Fruit fly (Drosophila melanogaster) whole organism, embryonic: ENCODE data around the gene Pp2C1.

Experiments
- CG10274 ChIP-seq: fragments of 200-800 bp; sonication (Bioruptor generic); optimal IDR thresholded peaks from 3 replicates; lab custom pipeline; 2017; ENCODE audit warnings: missing biosample characterization, mild to moderate bottlenecking, missing genetic modification characterization
- CG10565 ChIP-seq: fragments of 200-800 bp; sonication (Bioruptor generic); optimal IDR thresholded peaks from 3 replicates; lab custom pipeline; 2016; ENCODE audit warnings: missing biosample characterization, mild to moderate bottlenecking, missing genetic modification characterization
- CG11560 ChIP-seq: fragments of 200-800 bp; sonication (Bioruptor generic); IDR thresholded peaks from 3 replicates; pipeline ENCODE4 v1.3.6; 2022; ENCODE audit warnings: missing biosample characterization, missing genetic modification characterization
- CG12299 ChIP-seq: fragments of 200-800 bp; sonication (Bioruptor generic); optimal IDR thresholded peaks from 2 replicates; lab custom pipeline; 2018; ENCODE audit warnings: missing biosample characterization, mild to moderate bottlenecking, missing genetic modification characterization
- CG12659 ChIP-seq: fragments of 200-800 bp; sonication (Bioruptor generic); optimal IDR thresholded peaks from 3 replicates; lab custom pipeline; 2017; ENCODE audit warnings: mild to moderate bottlenecking, missing biosample characterization, missing genetic modification reagents, missing genetic modification characterization
- CG15269 ChIP-seq: fragments of 200-800 bp; sonication (Bioruptor generic); optimal IDR thresholded peaks from 2 replicates; lab custom pipeline; 2018; ENCODE audit warnings: missing biosample characterization, mild to moderate bottlenecking, missing genetic modification characterization, moderate library complexity
- CG1529 ChIP-seq: fragments of 200-800 bp; sonication (Bioruptor generic); optimal IDR thresholded peaks from 3 replicates; lab custom pipeline; 2018; ENCODE audit warnings: missing biosample characterization, missing genetic modification characterization
- CG1603 ChIP-seq: fragments of 200-800 bp; sonication (Bioruptor generic); optimal IDR thresholded peaks from 2 replicates; lab custom pipeline; 2019; ENCODE audit warnings: missing biosample characterization, mild to moderate bottlenecking, missing genetic modification characterization, moderate library complexity
- CG2202 ChIP-seq: fragments of 200-800 bp; sonication (Bioruptor generic); optimal IDR thresholded peaks from 2 replicates; lab custom pipeline; 2018; ENCODE audit warnings: missing biosample characterization, mild to moderate bottlenecking, missing genetic modification characterization
- CG3847 ChIP-seq: fragments of 200-800 bp; sonication (Bioruptor generic); IDR thresholded peaks from 2 replicates; pipeline ENCODE4 v1.3.6; 2022; ENCODE audit warnings: missing biosample characterization, missing genetic modification characterization
- CG4360 ChIP-seq: fragments of 200-800 bp; sonication (Bioruptor generic); IDR thresholded peaks from 2 replicates; pipeline ENCODE4 v1.3.6; 2022; ENCODE audit warnings: missing biosample characterization, missing genetic modification characterization
- CG5245 ChIP-seq: fragments of 200-800 bp; sonication (Bioruptor generic); optimal IDR thresholded peaks from 3 replicates; lab custom pipeline; 2016; ENCODE audit warnings: missing biosample characterization, missing genetic modification characterization
- CG6654 ChIP-seq: fragments of 200-800 bp; sonication (Bioruptor generic); optimal IDR thresholded peaks from 2 replicates; lab custom pipeline; 2017; ENCODE audit warnings: missing biosample characterization, mild to moderate bottlenecking, missing genetic modification characterization
- CG6791 ChIP-seq: fragments of 200-800 bp; sonication (Bioruptor generic); IDR thresholded peaks from 3 replicates; pipeline ENCODE4 v1.3.6; 2022; ENCODE audit warnings: missing biosample characterization, missing genetic modification characterization; ENCODE audit not compliant: partially characterized antibody
- CG7271 ChIP-seq: fragments of 200-800 bp; sonication (Bioruptor generic); optimal IDR thresholded peaks from 2 replicates; lab custom pipeline; 2018; ENCODE audit warnings: missing biosample characterization, mild to moderate bottlenecking, missing genetic modification characterization, moderate library complexity
- CG8359 ChIP-seq: fragments of 200-800 bp; sonication (Bioruptor generic); optimal IDR thresholded peaks from 2 replicates; lab custom pipeline; 2017; ENCODE audit warnings: missing biosample characterization, mild to moderate bottlenecking, missing genetic modification characterization, borderline replicate concordance
- CG8944 ChIP-seq: fragments of 200-800 bp; sonication (Bioruptor generic); optimal IDR thresholded peaks from 3 replicates; lab custom pipeline; 2016; ENCODE audit warnings: missing biosample characterization, missing genetic modification characterization
- CG9437 ChIP-seq: fragments of 200-800 bp; sonication (Bioruptor generic); optimal IDR thresholded peaks from 2 replicates; lab custom pipeline; 2018; ENCODE audit warnings: missing biosample characterization, mild to moderate bottlenecking, missing genetic modification characterization
- CG9876 ChIP-seq: fragments of 200-800 bp; sonication (Bioruptor generic); optimal IDR thresholded peaks from 2 replicates; lab custom pipeline; 2016; ENCODE audit warnings: missing biosample characterization, missing genetic modification characterization
- CHES-1-like ChIP-seq: fragments of 200-800 bp; sonication (Bioruptor generic); optimal IDR thresholded peaks from 2 replicates; lab custom pipeline; 2016; ENCODE audit warnings: missing biosample characterization, missing genetic modification characterization
- D ChIP-seq, 2 experiments: fragments of 200-800 bp in 1 of 2; fragments of >200 bp in 1 of 2; sonication (Bioruptor generic) in 1 of 2; optimal IDR thresholded peaks; 2 replicates in 1 of 2; 3 replicates in 1 of 2; lab custom pipeline; 2017; ENCODE audit warnings: mild to moderate bottlenecking in 1 of 2, missing biosample characterization in 1 of 2, missing genetic modification characterization in 1 of 2, missing genetic modification reagents in 1 of 2
- Dip2 ChIP-seq: fragments of 200-800 bp; sonication (Bioruptor generic); IDR thresholded peaks from 2 replicates; pipeline ENCODE4 v1.3.6; 2022; ENCODE audit warnings: missing biosample characterization, missing genetic modification characterization
- Ets65A ChIP-seq: fragments of 200-800 bp; sonication (Bioruptor generic); peaks from one replicate; lab custom pipeline; 2016; ENCODE audit warnings: missing biosample characterization, missing genetic modification characterization
- Fer1 ChIP-seq: fragments of 200-800 bp; sonication (Bioruptor generic); optimal IDR thresholded peaks from 2 replicates; lab custom pipeline; 2017; ENCODE audit warnings: missing biosample characterization, mild to moderate bottlenecking, missing genetic modification characterization
- HLH4C ChIP-seq: fragments of 200-800 bp; sonication (Bioruptor generic); IDR thresholded peaks from 3 replicates; pipeline ENCODE4 v1.3.6; 2022; ENCODE audit warnings: missing biosample characterization, missing genetic modification characterization; ENCODE audit not compliant: partially characterized antibody
- HLH54F ChIP-seq: fragments of 200-800 bp; sonication (Bioruptor generic); optimal IDR thresholded peaks from 3 replicates; lab custom pipeline; 2016; ENCODE audit warnings: missing biosample characterization, missing genetic modification characterization
- HLHmδ ChIP-seq: fragments of 200-800 bp; sonication (Bioruptor generic); optimal IDR thresholded peaks from 2 replicates; lab custom pipeline; 2018; ENCODE audit warnings: missing biosample characterization, mild to moderate bottlenecking, missing genetic modification characterization, moderate library complexity
- Meics ChIP-seq: fragments of 200-800 bp; sonication (Bioruptor generic); optimal IDR thresholded peaks from 2 replicates; lab custom pipeline; 2017; ENCODE audit warnings: missing biosample characterization, mild to moderate bottlenecking, missing genetic modification characterization
- NfI ChIP-seq: fragments of 200-800 bp; sonication (Bioruptor generic); optimal IDR thresholded peaks from 3 replicates; lab custom pipeline; 2018; ENCODE audit warnings: missing biosample characterization, mild to moderate bottlenecking, missing genetic modification characterization, moderate library complexity
- Oaz ChIP-seq: fragments of 200-800 bp; sonication (Bioruptor generic); IDR thresholded peaks from 2 replicates; pipeline ENCODE4 v1.3.6; 2022; ENCODE audit warnings: missing biosample characterization, missing genetic modification characterization
- Ravus ChIP-seq: fragments of 200-800 bp; sonication (Bioruptor generic); IDR thresholded peaks from 2 replicates; pipeline ENCODE4 v1.3.6; 2022; ENCODE audit warnings: missing biosample characterization, missing genetic modification characterization
- Sin3A ChIP-seq: fragments of >200 bp; optimal IDR thresholded peaks from 2 replicates; lab custom pipeline; 2018
- Trl ChIP-seq, 3 experiments: fragments of >200 bp in 2 of 3; fragments of 200-800 bp in 1 of 3; sonication (Bioruptor generic) in 1 of 3; optimal IDR thresholded peaks; 2 replicates in 1 of 3; 3 replicates in 2 of 3; lab custom pipeline; 2016 to 2017; ENCODE audit warnings: missing biosample characterization in 1 of 3, missing genetic modification characterization in 1 of 3
- ato ChIP-seq: fragments of 200-800 bp; sonication (Bioruptor generic); IDR thresholded peaks from 2 replicates; pipeline ENCODE4 v1.3.6; 2022; ENCODE audit warnings: missing biosample characterization, missing genetic modification characterization; ENCODE audit not compliant: partially characterized antibody
- cas ChIP-seq: fragments of 200-800 bp; sonication (Bioruptor generic); IDR thresholded peaks from 2 replicates; pipeline ENCODE4 v1.3.6; 2022; ENCODE audit warnings: missing biosample characterization, missing genetic modification characterization
- esg ChIP-seq: fragments of 200-800 bp; sonication (Bioruptor generic); conservative IDR thresholded peaks from 2 replicates; pipeline ENCODE4 v1.3.6; 2022; ENCODE audit warnings: missing biosample characterization, missing genetic modification characterization
- eyg ChIP-seq: fragments of 200-800 bp; sonication (Bioruptor generic); optimal IDR thresholded peaks from 3 replicates; lab custom pipeline; 2016; ENCODE audit warnings: missing biosample characterization, missing genetic modification characterization
- fd102C ChIP-seq: fragments of 200-800 bp; sonication (Bioruptor generic); optimal IDR thresholded peaks from 2 replicates; lab custom pipeline; 2018; ENCODE audit warnings: missing biosample characterization, mild to moderate bottlenecking, missing genetic modification characterization, moderate library complexity
- fd3F ChIP-seq: fragments of 200-800 bp; sonication (Bioruptor generic); optimal IDR thresholded peaks from 2 replicates; lab custom pipeline; 2018; ENCODE audit warnings: missing biosample characterization, mild to moderate bottlenecking, missing genetic modification characterization, moderate library complexity
- fu2 ChIP-seq: fragments of 200-800 bp; sonication (Bioruptor generic); optimal IDR thresholded peaks from 2 replicates; lab custom pipeline; 2016; ENCODE audit warnings: missing biosample characterization, missing genetic modification characterization
- gsb ChIP-seq: fragments of 200-800 bp; sonication (Bioruptor generic); IDR thresholded peaks from 2 replicates; pipeline ENCODE4 v1.3.6; 2022; ENCODE audit warnings: missing biosample characterization, missing genetic modification characterization
- jumu ChIP-seq: fragments of 200-800 bp; sonication (Bioruptor generic); optimal IDR thresholded peaks from 3 replicates; lab custom pipeline; 2016; ENCODE audit warnings: missing biosample characterization, missing genetic modification characterization
- ken ChIP-seq: fragments of 200-800 bp; sonication (Bioruptor generic); IDR thresholded peaks from 3 replicates; pipeline ENCODE4 v1.3.6; 2022; ENCODE audit warnings: missing biosample characterization, missing genetic modification characterization
- lola ChIP-seq, 3 experiments: fragments of >200 bp in 2 of 3; fragments of 200-800 bp in 1 of 3; sonication (Bioruptor generic) in 1 of 3; optimal IDR thresholded peaks; 2 replicates each; lab custom pipeline; 2017 to 2019; ENCODE audit warnings: missing biosample characterization in 3 of 3, missing genetic modification characterization in 3 of 3, mild to moderate bottlenecking in 1 of 3, moderate library complexity in 1 of 3
- oc ChIP-seq: fragments of 200-800 bp; sonication (Bioruptor generic); optimal IDR thresholded peaks from 2 replicates; lab custom pipeline; 2018; ENCODE audit warnings: missing biosample characterization, mild to moderate bottlenecking, missing genetic modification characterization, moderate library complexity
- repo ChIP-seq: fragments of 200-800 bp; sonication (Bioruptor generic); optimal IDR thresholded peaks from 2 replicates; lab custom pipeline; 2016; ENCODE audit warnings: missing biosample characterization, missing genetic modification characterization
- sisA ChIP-seq: fragments of 200-800 bp; sonication (Bioruptor generic); IDR thresholded peaks from 2 replicates; pipeline ENCODE4 v1.3.6; 2022; ENCODE audit warnings: missing biosample characterization, missing genetic modification characterization
- stwl ChIP-seq: fragments of 200-800 bp; sonication (Bioruptor generic); optimal IDR thresholded peaks from 3 replicates; lab custom pipeline; 2018; ENCODE audit warnings: missing biosample characterization, mild to moderate bottlenecking, missing genetic modification characterization, moderate library complexity

The Pp2C1 gene

dm6 chrX:4666650-4667360 lies 19.9 kb downstream of the Pp2C1 start, which contains the start of gene CG3009 (continued):
- TF ChIP-seq Dip2 (peak; percentile 75), CG12299 (tag; lab: Kevin White, UChicago) (peak; percentile 96), CG7271 (peak; percentile 35), gsb (GFP tag; lab: Robert Waterston, UW) (peak; percentile 96), CG8359 (GFP tag; lab: Kevin White, UChicago) (peak; percentile 89), cas (GFP tag; lab: Robert Waterston, UW) (peak; percentile 96), HLH4C (GFP tag; lab: Robert Waterston, UW) (peak; percentile 36; the same call in 1 of the 3 replicates), CG12659 (GFP tag; lab: Kevin White, UChicago) (peak; percentile 99), stwl (tag; lab: Kevin White, UChicago) (peak; percentile 26), CG8944 (peak; percentile 98), HLHmδ (GFP tag; lab: Kevin White, UChicago) (no peak), Oaz (peak; percentile 96), Trl (optimal IDR thresholded peaks at IDR 0.05; lab: Kevin White, UChicago) (no peak), Trl (GFP tag; optimal IDR thresholded peaks at IDR 0.05; lab: Kevin White, UChicago) (peak; percentile 99), jumu (GFP tag; lab: Kevin White, UChicago) (peak; percentile 98), CG9876 (GFP tag; lab: Kevin White, UChicago) (peak; percentile 96), CG5245 (peak; percentile 95), Meics (peak; percentile 98), CG6791 (GFP tag; lab: Robert Waterston, UW) (no peak), CG6654 (GFP tag; lab: Kevin White, UChicago) (peak; percentile 89), eyg (GFP tag; lab: Kevin White, UChicago) (peak; percentile 97), esg (GFP tag; lab: Robert Waterston, UW) (peak; percentile 97), CG10274 (GFP tag; lab: Kevin White, UChicago) (peak; percentile 93), oc (tag; lab: Kevin White, UChicago) (peak; percentile 95), fd3F (GFP tag; lab: Kevin White, UChicago) (peak; percentile 96), CG11560 (peak; percentile 90), Sin3A (lab: Kevin White, UChicago) (no peak), ken (GFP tag; lab: Robert Waterston, UW) (peak; percentile 96), CG4360 (GFP tag; lab: Robert Waterston, UW) (peak; percentile 72), Ets65A (GFP tag; lab: Kevin White, UChicago) (peak; percentile 99), NfI (GFP tag; lab: Kevin White, UChicago) (peak; percentile 98), sisA (GFP tag; lab: Robert Waterston, UW) (peak; percentile 97), CG1603 (peak; percentile 96), lola (GFP tag; optimal IDR thresholded peaks at IDR 0.05; lab: Kevin White, UChicago) (peak in 1 of 3 experiments; percentile 86), CHES-1-like (GFP tag; lab: Kevin White, UChicago) (peak; percentile 99), Ravus (peak; percentile 93), CG1529 (peak; percentile 94), CG15269 (peak; percentile 98), D (optimal IDR thresholded peaks at IDR 0.05; lab: Kevin White, UChicago) (no peak), D (GFP tag; optimal IDR thresholded peaks at IDR 0.05; lab: Kevin White, UChicago) (peak; percentile 91), fd102C (peak; percentile 5), ato (GFP tag; lab: Robert Waterston, UW) (no peak), CG10565 (GFP tag; lab: Kevin White, UChicago) (peak; percentile 80), CG3847 (GFP tag; lab: Robert Waterston, UW) (peak; percentile 98), CG9437 (peak; percentile 88), CG2202 (tag; lab: Kevin White, UChicago) (peak; percentile 82), Fer1 (GFP tag; lab: Kevin White, UChicago) (peak; percentile 99), fu2 (peak; percentile 98), HLH54F (GFP tag; lab: Kevin White, UChicago) (peak; percentile 98), repo (peak; percentile 97)
